Fruit fly (Drosophila melanogaster) Kc167 (cell line): Measurements from ENCODE around the gene CG10616.

Experiments used
- Myc ChIP-seq: fragments of >200 bp; optimal IDR thresholded peaks from 2 replicates; lab custom pipeline; 2017; ENCODE audit warnings: missing external identifiers
- Sin3A ChIP-seq: fragments of >200 bp; optimal IDR thresholded peaks from 2 replicates; lab custom pipeline; 2018; ENCODE audit warnings: missing external identifiers
- h ChIP-seq: fragments of >200 bp; optimal IDR thresholded peaks from 3 replicates; lab custom pipeline; 2018; ENCODE audit warnings: missing external identifiers
- insv ChIP-seq: fragments of >200 bp; optimal IDR thresholded peaks from 3 replicates; lab custom pipeline; 2018; ENCODE audit warnings: missing external identifiers
- psq ChIP-seq: fragments of >200 bp; optimal IDR thresholded peaks from 2 replicates; lab custom pipeline; 2017; ENCODE audit warnings: missing external identifiers
- ttk ChIP-seq: sonication (Bioruptor generic); optimal IDR thresholded peaks from 2 replicates; lab custom pipeline; 2017; ENCODE audit warnings: missing external identifiers

dm6 chr3L:12432392-12433012 is 39.0 kb upstream of the CG10616 start, which contains the start of gene toe:
- TF ChIP-seq h (lab: Kevin White, UChicago) (no peak), insv (lab: Kevin White, UChicago) (no peak), psq (lab: Kevin White, UChicago) (no peak), Myc (lab: Kevin White, UChicago) (no peak), Sin3A (lab: Kevin White, UChicago) (no peak), ttk (lab: Kevin White, UChicago) (no peak)
